Fruit fly (Drosophila melanogaster) whole organism, embryonic: ENCODE data around the gene smid.

ENCODE experiments used
- BEAF-32 ChIP-seq: fragments of 200-800 bp; sonication (Bioruptor generic); optimal IDR thresholded peaks from 3 replicates; lab custom pipeline; 2017; ENCODE audit warnings: missing biosample characterization, missing genetic modification characterization, mild to moderate bottlenecking, moderate library complexity, missing genetic modification reagents
- CG10959 ChIP-seq: fragments of 200-800 bp; sonication (Bioruptor generic); IDR thresholded peaks from 2 replicates; pipeline ENCODE4 v1.3.6; 2022; ENCODE audit warnings: missing biosample characterization, missing genetic modification characterization
- CG12155 ChIP-seq: fragments of 200-800 bp; sonication (Bioruptor generic); optimal IDR thresholded peaks from 3 replicates; lab custom pipeline; 2016; ENCODE audit warnings: missing biosample characterization, missing genetic modification characterization
- CG1233 ChIP-seq: fragments of 200-800 bp; sonication (Bioruptor generic); optimal IDR thresholded peaks from 4 replicates; lab custom pipeline; 2018; ENCODE audit warnings: missing biosample characterization, mild to moderate bottlenecking, missing genetic modification characterization
- CG12769 ChIP-seq: fragments of 200-800 bp; sonication (Bioruptor generic); optimal IDR thresholded peaks from 2 replicates; lab custom pipeline; 2019; ENCODE audit warnings: missing biosample characterization, mild to moderate bottlenecking, missing genetic modification characterization, moderate library complexity
- CG14441 ChIP-seq: fragments of 200-800 bp; sonication (Bioruptor generic); IDR thresholded peaks from 2 replicates; pipeline ENCODE4 v1.3.6; 2022; ENCODE audit warnings: missing biosample characterization, missing genetic modification characterization
- CG1647 ChIP-seq: fragments of 200-800 bp; sonication (Bioruptor generic); optimal IDR thresholded peaks from 3 replicates; lab custom pipeline; 2016; ENCODE audit warnings: missing biosample characterization, missing genetic modification characterization
- CG1832 ChIP-seq: fragments of 200-800 bp; sonication (Bioruptor generic); optimal IDR thresholded peaks from 2 replicates; lab custom pipeline; 2017; ENCODE audit warnings: missing biosample characterization, mild to moderate bottlenecking, missing genetic modification characterization, inconsistent platforms
- CG2116 ChIP-seq: fragments of 200-800 bp; sonication (Bioruptor generic); optimal IDR thresholded peaks from 3 replicates; lab custom pipeline; 2018; ENCODE audit warnings: missing biosample characterization, mild to moderate bottlenecking, missing genetic modification characterization
- CG31388 ChIP-seq: fragments of 200-800 bp; sonication (Bioruptor generic); optimal IDR thresholded peaks from 2 replicates; lab custom pipeline; 2016; ENCODE audit warnings: missing biosample characterization, missing genetic modification characterization
- CG34224 ChIP-seq: fragments of 200-800 bp; sonication (Bioruptor generic); IDR thresholded peaks from 3 replicates; pipeline ENCODE4 v1.3.6; 2022; ENCODE audit warnings: missing biosample characterization, missing genetic modification characterization; ENCODE audit not compliant: partially characterized antibody
- CG4360 ChIP-seq: fragments of 200-800 bp; sonication (Bioruptor generic); IDR thresholded peaks from 2 replicates; pipeline ENCODE4 v1.3.6; 2022; ENCODE audit warnings: missing biosample characterization, missing genetic modification characterization
- CG4617 ChIP-seq: fragments of 200-800 bp; sonication (Bioruptor generic); optimal IDR thresholded peaks from 3 replicates; lab custom pipeline; 2016; ENCODE audit warnings: missing biosample characterization, missing genetic modification characterization, borderline replicate concordance
- CG5180 ChIP-seq: fragments of 200-800 bp; sonication (Bioruptor generic); optimal IDR thresholded peaks from 3 replicates; lab custom pipeline; 2017; ENCODE audit warnings: missing biosample characterization, missing genetic modification characterization, mild to moderate bottlenecking, moderate library complexity, missing genetic modification reagents
- CG6854 ChIP-seq: fragments of 200-800 bp; sonication (Bioruptor generic); optimal IDR thresholded peaks from 3 replicates; lab custom pipeline; 2017; ENCODE audit warnings: missing biosample characterization, mild to moderate bottlenecking, missing genetic modification characterization
- CG7987 ChIP-seq: fragments of 200-800 bp; sonication (Bioruptor generic); optimal IDR thresholded peaks from 2 replicates; lab custom pipeline; 2018; ENCODE audit warnings: missing biosample characterization, mild to moderate bottlenecking, missing genetic modification characterization, moderate library complexity
- CG9437 ChIP-seq: fragments of 200-800 bp; sonication (Bioruptor generic); optimal IDR thresholded peaks from 2 replicates; lab custom pipeline; 2018; ENCODE audit warnings: missing biosample characterization, mild to moderate bottlenecking, missing genetic modification characterization
- Eip74EF ChIP-seq, 2 experiments: fragments of 200-800 bp in 1 of 2; fragments of >200 bp in 1 of 2; sonication (Bioruptor generic) in 1 of 2; optimal IDR thresholded peaks; 2 replicates each; lab custom pipeline; 2017 to 2019; ENCODE audit warnings: missing biosample characterization in 2 of 2, missing genetic modification characterization in 2 of 2, mild to moderate bottlenecking in 1 of 2, moderate library complexity in 1 of 2
- HLHmδ ChIP-seq: fragments of 200-800 bp; sonication (Bioruptor generic); optimal IDR thresholded peaks from 2 replicates; lab custom pipeline; 2018; ENCODE audit warnings: missing biosample characterization, mild to moderate bottlenecking, missing genetic modification characterization, moderate library complexity
- Hey ChIP-seq: fragments of 200-800 bp; sonication (Bioruptor generic); optimal IDR thresholded peaks from 3 replicates; lab custom pipeline; 2018; ENCODE audit warnings: missing biosample characterization, mild to moderate bottlenecking, missing genetic modification characterization
- Hmr ChIP-seq: fragments of 200-800 bp; sonication (Bioruptor generic); optimal IDR thresholded peaks from 3 replicates; lab custom pipeline; 2017; ENCODE audit warnings: mild to moderate bottlenecking, missing biosample characterization, missing genetic modification reagents, missing genetic modification characterization
- MTF-1 ChIP-seq: fragments of 200-800 bp; sonication (Bioruptor generic); optimal IDR thresholded peaks from 2 replicates; lab custom pipeline; 2018; ENCODE audit warnings: missing biosample characterization, mild to moderate bottlenecking, missing genetic modification characterization, borderline replicate concordance
- Myb ChIP-seq: fragments of 200-800 bp; sonication (Bioruptor generic); optimal IDR thresholded peaks from 2 replicates; lab custom pipeline; 2016; ENCODE audit warnings: missing biosample characterization, missing genetic modification characterization
- Oli ChIP-seq: fragments of 200-800 bp; sonication (Bioruptor generic); optimal IDR thresholded peaks from 2 replicates; lab custom pipeline; 2018; ENCODE audit warnings: missing biosample characterization, mild to moderate bottlenecking, missing genetic modification characterization, moderate library complexity
- Ssrp ChIP-seq: fragments of 200-800 bp; sonication (Bioruptor generic); optimal IDR thresholded peaks from 2 replicates; lab custom pipeline; 2018; ENCODE audit warnings: missing biosample characterization, mild to moderate bottlenecking, missing genetic modification characterization, moderate library complexity
- TFAM ChIP-seq: fragments of 200-800 bp; sonication (Bioruptor generic); optimal IDR thresholded peaks from 2 replicates; lab custom pipeline; 2017; ENCODE audit warnings: missing biosample characterization, missing genetic modification characterization, inconsistent platforms
- ac ChIP-seq: fragments of 200-800 bp; sonication (Bioruptor generic); optimal IDR thresholded peaks from 3 replicates; lab custom pipeline; 2017; ENCODE audit warnings: missing biosample characterization, mild to moderate bottlenecking, missing genetic modification characterization
- ase ChIP-seq: fragments of 200-800 bp; sonication (Bioruptor generic); IDR thresholded peaks from 3 replicates; pipeline ENCODE4 v1.3.6; 2022; ENCODE audit warnings: missing biosample characterization, missing genetic modification characterization
- cas ChIP-seq: fragments of 200-800 bp; sonication (Bioruptor generic); IDR thresholded peaks from 2 replicates; pipeline ENCODE4 v1.3.6; 2022; ENCODE audit warnings: missing biosample characterization, missing genetic modification characterization
- ci ChIP-seq: fragments of 200-800 bp; sonication (Bioruptor generic); IDR thresholded peaks from 3 replicates; pipeline ENCODE4 v1.3.6; 2022; ENCODE audit warnings: missing biosample characterization, missing genetic modification characterization
- dm ChIP-seq: fragments of 200-800 bp; sonication (Bioruptor generic); optimal IDR thresholded peaks from 3 replicates; lab custom pipeline; 2016; ENCODE audit warnings: missing biosample characterization, missing genetic modification characterization
- exex ChIP-seq: fragments of 200-800 bp; sonication (Bioruptor generic); optimal IDR thresholded peaks from 4 replicates; lab custom pipeline; 2018; ENCODE audit warnings: missing biosample characterization, mild to moderate bottlenecking, missing genetic modification characterization, moderate library complexity
- grn ChIP-seq: fragments of 200-800 bp; sonication (Bioruptor generic); optimal IDR thresholded peaks from 3 replicates; lab custom pipeline; 2017; ENCODE audit warnings: missing biosample characterization, missing genetic modification characterization
- h ChIP-seq: fragments of >200 bp; optimal IDR thresholded peaks from 2 replicates; lab custom pipeline; 2017
- ham ChIP-seq: fragments of 200-800 bp; sonication (Bioruptor generic); IDR thresholded peaks from 2 replicates; pipeline ENCODE4 v1.3.6; 2022; ENCODE audit warnings: missing biosample characterization, missing genetic modification characterization
- lmd ChIP-seq: fragments of 200-800 bp; sonication (Bioruptor generic); IDR thresholded peaks from 2 replicates; pipeline ENCODE4 v1.3.6; 2022; ENCODE audit warnings: missing biosample characterization, missing genetic modification characterization
- rib ChIP-seq: fragments of 200-800 bp; sonication (Bioruptor generic); IDR thresholded peaks from 2 replicates; pipeline ENCODE4 v1.3.6; 2022; ENCODE audit warnings: missing biosample characterization, missing genetic modification characterization
- run ChIP-seq: fragments of 200-800 bp; sonication (Bioruptor generic); optimal IDR thresholded peaks from 3 replicates; lab custom pipeline; 2018; ENCODE audit warnings: missing biosample characterization, mild to moderate bottlenecking, missing genetic modification characterization
- sc ChIP-seq, 3 experiments: fragments of >200 bp in 2 of 3; fragments of 200-800 bp in 1 of 3; sonication (Bioruptor generic) in 1 of 3; optimal IDR thresholded peaks; 2 replicates in 2 of 3; 3 replicates in 1 of 3; lab custom pipeline; 2017; ENCODE audit warnings: mild to moderate bottlenecking in 1 of 3, missing biosample characterization in 1 of 3, missing genetic modification characterization in 1 of 3, missing genetic modification reagents in 1 of 3
- sens ChIP-seq: fragments of 200-800 bp; sonication (Bioruptor generic); peaks from one replicate; lab custom pipeline; 2016; ENCODE audit warnings: missing biosample characterization, missing genetic modification characterization
- sima ChIP-seq: fragments of 200-800 bp; sonication (Bioruptor generic); optimal IDR thresholded peaks from 2 replicates; lab custom pipeline; 2016; ENCODE audit warnings: missing biosample characterization, missing genetic modification characterization
- slbo ChIP-seq: fragments of 200-800 bp; sonication (Bioruptor generic); IDR thresholded peaks from 2 replicates; pipeline ENCODE4 v1.3.6; 2022; ENCODE audit warnings: missing biosample characterization, missing genetic modification characterization
- sqz ChIP-seq: fragments of 200-800 bp; sonication (Bioruptor generic); optimal IDR thresholded peaks from 3 replicates; lab custom pipeline; 2018; ENCODE audit warnings: missing biosample characterization, mild to moderate bottlenecking, missing genetic modification characterization
- sug ChIP-seq: fragments of 200-800 bp; optimal IDR thresholded peaks from 2 replicates; lab custom pipeline; 2019; ENCODE audit warnings: missing biosample characterization, mild to moderate bottlenecking, missing genetic modification characterization, moderate library complexity
- twi ChIP-seq: fragments of 200-800 bp; optimal IDR thresholded peaks from 2 replicates; lab custom pipeline; 2019; ENCODE audit warnings: missing biosample characterization, mild to moderate bottlenecking, missing genetic modification characterization, moderate library complexity
- vnd ChIP-seq: fragments of 200-800 bp; sonication (Bioruptor generic); IDR thresholded peaks from 3 replicates; pipeline ENCODE4 v1.3.6; 2022; ENCODE audit warnings: missing biosample characterization, missing genetic modification characterization; ENCODE audit not compliant: partially characterized antibody
- vvl ChIP-seq: fragments of 200-800 bp; sonication (Bioruptor generic); IDR thresholded peaks from 2 replicates; pipeline ENCODE4 v1.3.6; 2022; ENCODE audit warnings: missing biosample characterization, missing genetic modification characterization
- wor ChIP-seq: fragments of 200-800 bp; sonication (Bioruptor generic); IDR thresholded peaks from 2 replicates; pipeline ENCODE4 v1.3.6; 2022; ENCODE audit warnings: missing biosample characterization, missing genetic modification characterization
- yki ChIP-seq: fragments of >200 bp; optimal IDR thresholded peaks from 3 replicates; lab custom pipeline; 2018
- zfh1 ChIP-seq: fragments of 200-800 bp; sonication (Bioruptor generic); IDR thresholded peaks from 3 replicates; pipeline ENCODE4 v1.3.6; 2022; ENCODE audit warnings: missing biosample characterization, missing genetic modification characterization

Gene smid

dm6 chr3L:7370231-7370882, 11.1 kb upstream of the smid start (continued):
- TF ChIP-seq ase (no peak), CG1832 (GFP tag; lab: Kevin White, UChicago) (peak; percentile 58), BEAF-32 (no peak), sc (optimal IDR thresholded peaks at IDR 0.05; lab: Kevin White, UChicago) (no peak), sc (GFP tag; optimal IDR thresholded peaks at IDR 0.05; lab: Kevin White, UChicago) (no peak), CG7987 (GFP tag; lab: Kevin White, UChicago) (peak; percentile 22), CG34224 (no peak), ci (GFP tag; lab: Robert Waterston, UW) (no peak), Oli (no peak), CG5180 (no peak), vnd (GFP tag; lab: Robert Waterston, UW) (no peak), ham (GFP tag; lab: Robert Waterston, UW) (no peak), TFAM (no peak), cas (no peak), Hmr (GFP tag; lab: Kevin White, UChicago) (no peak), run (tag; lab: Kevin White, UChicago) (peak; percentile 88), CG4360 (GFP tag; lab: Robert Waterston, UW) (no peak), CG1233 (GFP tag; lab: Kevin White, UChicago) (no peak), vvl (0 out of 2 replicates have a peak, but pooled peaks have one; percentile 37), CG2116 (GFP tag; lab: Kevin White, UChicago) (peak; percentile 31), CG10959 (no peak), MTF-1 (GFP tag; lab: Kevin White, UChicago) (no peak), CG1647 (GFP tag; lab: Kevin White, UChicago) (no peak), Myb (no peak), Ssrp (tag; lab: Kevin White, UChicago) (no peak), yki (lab: Kevin White, UChicago) (no peak), dm (peak; percentile 81), CG14441 (GFP tag; lab: Robert Waterston, UW) (no peak), sug (peak; percentile 1), slbo (GFP tag; lab: Robert Waterston, UW) (no peak), Hey (tag; lab: Kevin White, UChicago) (no peak), HLHmδ (GFP tag; lab: Kevin White, UChicago) (no peak), twi (tag; lab: Kevin White, UChicago) (peak; percentile 71), lmd (GFP tag; lab: Robert Waterston, UW) (no peak), Eip74EF (GFP tag; optimal IDR thresholded peaks at IDR 0.05; lab: Kevin White, UChicago) (no peak), sqz (peak; percentile 31), CG31388 (GFP tag; lab: Kevin White, UChicago) (no peak), rib (GFP tag; lab: Robert Waterston, UW) (no peak), exex (tag; lab: Kevin White, UChicago) (peak; percentile 5), CG4617 (peak; percentile 80), ac (GFP tag; lab: Kevin White, UChicago) (peak; percentile 68), h (lab: Kevin White, UChicago) (no peak), CG6854 (GFP tag; lab: Kevin White, UChicago) (no peak), CG12155 (GFP tag; lab: Kevin White, UChicago) (no peak), sens (GFP tag; lab: Kevin White, UChicago) (peak; percentile 53), zfh1 (GFP tag; lab: Robert Waterston, UW) (no peak), wor (GFP tag; lab: Robert Waterston, UW) (no peak), CG12769 (no peak), CG9437 (peak; percentile 93), sima (GFP tag; lab: Kevin White, UChicago) (no peak), grn (GFP tag; lab: Kevin White, UChicago) (no peak)
